Worm (Caenorhabditis elegans) whole organism, L3 larva: ENCODE measurements around the gene ZK1098.6.

Source experiments
- R02D3.7 ChIP-seq: fragments of 150-350 bp; optimal IDR thresholded peaks from 2 replicates; lab custom pipeline; 2014; ENCODE audit warnings: missing biosample characterization, missing genetic modification characterization
- mdl-1 ChIP-seq: fragments of 150-350 bp; optimal IDR thresholded peaks from 2 replicates; lab custom pipeline; 2014; ENCODE audit warnings: missing biosample characterization, missing genetic modification characterization
- nhr-28 ChIP-seq: fragments of 150-350 bp; optimal IDR thresholded peaks from 2 replicates; lab custom pipeline; 2014; ENCODE audit warnings: missing biosample characterization, missing genetic modification characterization
- nhr-76 ChIP-seq: fragments of 150-350 bp; sonication (generic microtip); optimal IDR thresholded peaks from 5 replicates; lab custom pipeline; 2014; ENCODE audit warnings: missing biosample characterization, missing genetic modification characterization
- ztf-11 ChIP-seq: fragments of 150-350 bp; optimal IDR thresholded peaks from 2 replicates; lab custom pipeline; 2014; ENCODE audit warnings: missing biosample characterization, missing genetic modification characterization
- ztf-4 ChIP-seq: fragments of 150-350 bp; optimal IDR thresholded peaks from 2 replicates; lab custom pipeline; 2014; ENCODE audit warnings: missing biosample characterization, missing genetic modification characterization

DNA sequence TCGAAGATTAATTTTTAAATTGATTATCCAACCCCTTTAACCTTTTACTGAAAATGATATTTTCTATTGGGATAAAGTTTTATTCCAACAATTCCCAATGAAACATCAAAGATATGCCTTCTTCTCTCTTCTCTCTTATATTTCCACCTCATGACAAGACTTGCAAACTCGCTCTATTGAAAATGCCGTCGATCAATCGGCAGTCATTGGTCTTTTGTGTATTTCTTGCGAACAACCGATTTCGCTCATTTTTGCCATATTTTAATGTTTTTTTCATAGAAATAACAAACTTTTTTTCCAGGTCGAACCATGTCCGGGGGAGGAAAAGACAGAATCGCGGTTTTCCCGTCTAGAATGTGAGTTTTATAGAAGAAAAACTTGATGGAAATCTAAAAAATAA is 19.2 kb upstream of the ZK1098.6 start, which contains the start of gene vha-14:
- no peak for TF ChIP-seq R02D3.7 (tag; lab: Kevin White, UChicago)
- TF ChIP-seq nhr-28 (tag; lab: Kevin White, UChicago) = no peak
- no peak for TF ChIP-seq ztf-11 (tag; lab: Kevin White, UChicago)
- no peak for TF ChIP-seq ztf-4 (tag; lab: Kevin White, UChicago)
- TF ChIP-seq nhr-76 = no peak
- TF ChIP-seq mdl-1 (tag; lab: Kevin White, UChicago) = no peak
